Worm (Caenorhabditis elegans) whole organism, young adult: Measurements from ENCODE around the gene C17G1.2.

Experiments used
- D2030.7 ChIP-seq: fragments of 200-800 bp; sonication (Bioruptor generic); IDR thresholded peaks from 2 replicates; pipeline ENCODE4 v1.3.6; 2022; ENCODE audit warnings: missing genetic modification reagents, missing genetic modification characterization, missing compliant biosample characterization
- F10E7.11 ChIP-seq: sonication (generic microtip); optimal IDR thresholded peaks from 2 replicates; lab custom pipeline; 2017; ENCODE audit warnings: mild to moderate bottlenecking, missing genetic modification characterization, moderate library complexity, missing compliant biosample characterization
- F22D6.2 ChIP-seq: sonication (generic microtip); optimal IDR thresholded peaks from 2 replicates; lab custom pipeline; 2016; ENCODE audit warnings: mild to moderate bottlenecking, missing genetic modification characterization, missing compliant biosample characterization
- F23B12.7 ChIP-seq: sonication (generic microtip); optimal IDR thresholded peaks from 2 replicates; lab custom pipeline; 2017; ENCODE audit warnings: missing genetic modification characterization, mild to moderate bottlenecking, missing compliant biosample characterization, antibody characterized with exemption, moderate library complexity; ENCODE audit not compliant: insufficient read depth
- F39B2.1 ChIP-seq: fragments of 200-800 bp; sonication (Bioruptor generic); IDR thresholded peaks from 2 replicates; pipeline ENCODE4 v1.3.6; 2022; ENCODE audit warnings: missing genetic modification reagents, missing genetic modification characterization, missing compliant biosample characterization
- Y53G8AR.9 ChIP-seq: fragments of 200-800 bp; sonication (Bioruptor generic); conservative IDR thresholded peaks from 2 replicates; pipeline ENCODE4 v1.3.6; 2022; ENCODE audit warnings: missing genetic modification reagents, missing genetic modification characterization, missing compliant biosample characterization
- Y56A3A.18 ChIP-seq: fragments of 200-800 bp; sonication (Bioruptor generic); IDR thresholded peaks from 2 replicates; pipeline ENCODE4 v1.3.6; 2022; ENCODE audit warnings: missing genetic modification reagents, missing genetic modification characterization, missing compliant biosample characterization
- atf-7 ChIP-seq: sonication (generic microtip); optimal IDR thresholded peaks from 2 replicates; lab custom pipeline; 2017; ENCODE audit warnings: mild to moderate bottlenecking, missing genetic modification characterization, missing compliant biosample characterization
- athp-1 ChIP-seq: sonication (generic microtip); optimal IDR thresholded peaks from 2 replicates; lab custom pipeline; 2017; ENCODE audit warnings: mild to moderate bottlenecking, missing genetic modification characterization, missing compliant biosample characterization
- cebp-2 ChIP-seq: fragments of 200-800 bp; sonication (Bioruptor generic); IDR thresholded peaks from 2 replicates; pipeline ENCODE4 v1.3.6; 2022; ENCODE audit warnings: missing genetic modification characterization, missing compliant biosample characterization
- madf-6 ChIP-seq: fragments of 200-800 bp; sonication (Bioruptor generic); IDR thresholded peaks from 2 replicates; pipeline ENCODE4 v1.3.6; 2022; ENCODE audit warnings: missing genetic modification reagents, missing genetic modification characterization, missing compliant biosample characterization
- mel-28 ChIP-seq: sonication (generic microtip); optimal IDR thresholded peaks from 2 replicates; lab custom pipeline; 2016; ENCODE audit warnings: borderline replicate concordance, mild to moderate bottlenecking, missing genetic modification characterization, missing compliant biosample characterization
- nfyb-1 ChIP-seq: fragments of 200-800 bp; sonication (Bioruptor generic); IDR thresholded peaks from 2 replicates; pipeline ENCODE4 v1.3.6; 2022; ENCODE audit warnings: missing genetic modification reagents, missing genetic modification characterization, missing compliant biosample characterization
- nhr-179 ChIP-seq: sonication (generic microtip); optimal IDR thresholded peaks from 2 replicates; lab custom pipeline; 2016; ENCODE audit warnings: mild to moderate bottlenecking, missing genetic modification characterization, missing compliant biosample characterization
- nhr-90 ChIP-seq: sonication (generic microtip); optimal IDR thresholded peaks from 2 replicates; lab custom pipeline; 2016; ENCODE audit warnings: missing genotype, mild to moderate bottlenecking, missing genetic modification characterization, missing compliant biosample characterization
- snpc-4 ChIP-seq, 5 experiments: fragments of 150-350 bp in 1 of 5; sonication (generic microtip) in 4 of 5; optimal IDR thresholded peaks; 2 replicates each; lab custom pipeline; 2014 to 2018; ENCODE audit warnings: missing genetic modification characterization in 5 of 5, missing biosample characterization in 3 of 5, antibody characterized with exemption in 2 of 5, mild to moderate bottlenecking in 2 of 5, missing compliant biosample characterization in 2 of 5, missing genotype in 2 of 5, moderate library complexity in 2 of 5, missing genetic modification reagents in 1 of 5
- somi-1 ChIP-seq: fragments of 200-800 bp; sonication (Bioruptor generic); optimal IDR thresholded peaks from 2 replicates; lab custom pipeline; 2018; ENCODE audit warnings: mild to moderate bottlenecking, missing genetic modification characterization, missing compliant biosample characterization

C17G1.2 gene

DNA sequence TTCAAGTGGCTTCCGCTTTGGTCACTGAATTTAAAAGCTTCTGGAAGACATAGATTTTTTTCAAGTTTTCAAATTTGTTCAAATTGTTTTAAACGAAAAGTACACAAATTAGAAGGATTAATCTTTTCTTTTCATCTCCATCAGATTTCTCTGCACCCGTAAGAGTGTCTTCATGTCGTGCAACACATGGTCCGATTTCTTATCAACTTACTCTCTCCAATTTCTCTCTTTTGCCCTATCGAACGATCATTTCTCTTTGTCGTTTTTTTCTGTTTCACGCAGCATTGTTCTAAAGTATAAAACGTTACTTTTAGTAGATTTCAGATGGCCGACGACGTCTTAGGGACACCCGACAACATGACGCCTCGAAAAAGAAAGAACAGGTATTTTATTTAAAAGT, 43.9 kb downstream of the C17G1.2 start, which contains the start of gene pssy-1:
Gene pssy-1, plus strand, starts transcription at position 318 of the 400 bp plus-strand sequence.
- TF ChIP-seq atf-7 (tag; lab: Kevin White, UChicago): no peak
- no peak for TF ChIP-seq nhr-90 (tag; lab: Kevin White, UChicago)
- no peak for TF ChIP-seq Y53G8AR.9 (GFP tag; lab: Robert Waterston, UW)
- TF ChIP-seq Y56A3A.18 (GFP tag; lab: Robert Waterston, UW): no peak
- TF ChIP-seq mel-28 (tag; lab: Kevin White, UChicago): no peak
- TF ChIP-seq nfyb-1 (GFP tag; lab: Robert Waterston, UW): no peak
- TF ChIP-seq cebp-2 (GFP tag; lab: Robert Waterston, UW): no peak
- no peak for TF ChIP-seq nhr-179
- TF ChIP-seq athp-1 (tag; lab: Kevin White, UChicago): no peak
- TF ChIP-seq madf-6 (GFP tag; lab: Robert Waterston, UW): no peak
- TF ChIP-seq F23B12.7 (tag; lab: Kevin White, UChicago): no peak
- no peak for TF ChIP-seq D2030.7
- no peak for TF ChIP-seq somi-1 (GFP tag; lab: Kevin White, UChicago)
- no peak for TF ChIP-seq F22D6.2 (tag; lab: Kevin White, UChicago)
- TF ChIP-seq F10E7.11 (tag; lab: Kevin White, UChicago): no peak
- TF ChIP-seq F39B2.1 (GFP tag; lab: Robert Waterston, UW): no peak
- TF ChIP-seq snpc-4 (GFP tag; optimal IDR thresholded peaks at IDR 0.05; lab: Kevin White, UChicago): no peak
- no peak for TF ChIP-seq snpc-4 (tag; optimal IDR thresholded peaks at IDR 0.05; lab: Kevin White, UChicago)
